Fruit fly (Drosophila melanogaster): ENCODE measurements around the gene CG13288.

dm6 chr3L:5923646-5924122 lies 16.5 kb downstream of the CG13288 start, which contains the start of gene CG33523:
- no peak for TF ChIP-seq CG8478 (optimal IDR thresholded peaks at IDR 0.05)
- no peak for TF ChIP-seq CTCF (optimal IDR thresholded peaks at IDR 0.05)
